Worm (Caenorhabditis elegans) whole organism, midembryonic: ENCODE data around the gene nhr-110.

ENCODE experiments used
- T22C8.4 ChIP-seq: fragments of 200-800 bp; sonication (Bioruptor generic); IDR thresholded peaks from 2 replicates; pipeline ENCODE4 v1.3.6; 2022; ENCODE audit warnings: missing genetic modification characterization, missing compliant biosample characterization
- cog-1 ChIP-seq: sonication (generic microtip); optimal IDR thresholded peaks from 2 replicates; lab custom pipeline; 2016; ENCODE audit warnings: missing genetic modification characterization, missing compliant biosample characterization
- flt-1 ChIP-seq: fragments of 200-800 bp; sonication (Bioruptor generic); IDR thresholded peaks from 2 replicates; pipeline ENCODE4 v1.3.6; 2022; ENCODE audit warnings: missing genetic modification characterization, missing compliant biosample characterization
- klf-2 ChIP-seq: fragments of 200-800 bp; sonication (Bioruptor generic); conservative IDR thresholded peaks from 2 replicates; pipeline ENCODE4 v1.3.6; 2022; ENCODE audit warnings: missing genetic modification reagents, missing genetic modification characterization, missing compliant biosample characterization
- med-1 ChIP-seq: sonication (generic microtip); optimal IDR thresholded peaks from 2 replicates; lab custom pipeline; 2017; ENCODE audit warnings: missing genetic modification characterization, mild to moderate bottlenecking, missing compliant biosample characterization, antibody characterized with exemption, missing genetic modification reagents; ENCODE audit not compliant: insufficient read depth
- ref-1 ChIP-seq: fragments of 200-800 bp; sonication (Bioruptor generic); conservative IDR thresholded peaks from 2 replicates; pipeline ENCODE4 v1.3.6; 2022; ENCODE audit warnings: missing genetic modification reagents, missing genetic modification characterization, missing compliant biosample characterization
- tab-1 ChIP-seq: fragments of 200-800 bp; sonication (Bioruptor generic); IDR thresholded peaks from 2 replicates; pipeline ENCODE4 v1.3.6; 2022; ENCODE audit warnings: missing genetic modification characterization, missing compliant biosample characterization
- ztf-23 ChIP-seq: fragments of 200-800 bp; sonication (Bioruptor generic); IDR thresholded peaks from 2 replicates; pipeline ENCODE4 v1.3.6; 2022; ENCODE audit warnings: missing genetic modification reagents, missing genetic modification characterization, missing compliant biosample characterization
- ztf-29 ChIP-seq: fragments of 200-800 bp; sonication (Bioruptor generic); IDR thresholded peaks from 2 replicates; pipeline ENCODE4 v1.3.6; 2022; ENCODE audit warnings: missing genetic modification reagents, missing genetic modification characterization, missing compliant biosample characterization

The nhr-110 gene

ce11 chrV:1620537-1620936, 3.7 kb downstream of the nhr-110 start:
- TF ChIP-seq ztf-29 (no peak), med-1 (no peak), cog-1 (tag; lab: Kevin White, UChicago) (no peak), T22C8.4 (GFP tag; lab: Robert Waterston, UW) (no peak), ref-1 (no peak), flt-1 (GFP tag; lab: Robert Waterston, UW) (no peak), tab-1 (GFP tag; lab: Robert Waterston, UW) (no peak), klf-2 (GFP tag; lab: Robert Waterston, UW) (no peak), ztf-23 (GFP tag; lab: Robert Waterston, UW) (no peak)

- TF ChIP-seq ztf-29 = no peak
- no peak for TF ChIP-seq ref-1
- TF ChIP-seq T22C8.4 (GFP tag; lab: Robert Waterston, UW) = no peak
- TF ChIP-seq med-1 = no peak
- TF ChIP-seq flt-1 (GFP tag; lab: Robert Waterston, UW) = no peak
- no peak for TF ChIP-seq klf-2 (GFP tag; lab: Robert Waterston, UW)
- TF ChIP-seq ztf-23 (GFP tag; lab: Robert Waterston, UW) = no peak
- no peak for TF ChIP-seq cog-1 (tag; lab: Kevin White, UChicago)
Observed at ce11 chrV:1618760-1619159, 5.5 kb downstream of the nhr-110 start, which contains the start of gene nhr-179. Gene nhr-179 (minus strand): TSS chrV:1618860.

- TF ChIP-seq tab-1 (GFP tag; lab: Robert Waterston, UW) = no peak
- TF ChIP-seq klf-2 (GFP tag; lab: Robert Waterston, UW) = no peak
- no peak for TF ChIP-seq ref-1
- no peak for TF ChIP-seq ztf-23 (GFP tag; lab: Robert Waterston, UW)
Observed at ce11 chrV:1614726-1615125, 9.5 kb downstream of the nhr-110 start, which contains the start of gene srbc-41. Gene srbc-41 (minus strand): TSS chrV:1614826.

- TF ChIP-seq cog-1 (tag; lab: Kevin White, UChicago) (no peak), ztf-29 (no peak), tab-1 (GFP tag; lab: Robert Waterston, UW) (no peak), med-1 (no peak), klf-2 (GFP tag; lab: Robert Waterston, UW) (no peak), T22C8.4 (GFP tag; lab: Robert Waterston, UW) (no peak), flt-1 (GFP tag; lab: Robert Waterston, UW) (no peak), ref-1 (no peak), ztf-23 (GFP tag; lab: Robert Waterston, UW) (no peak)
Observed at ce11 chrV:1611570-1611969, 12.7 kb downstream of the nhr-110 start.

- no peak for TF ChIP-seq ztf-29
- TF ChIP-seq ztf-23 (GFP tag; lab: Robert Waterston, UW) = no peak
- no peak for TF ChIP-seq tab-1 (GFP tag; lab: Robert Waterston, UW)
- no peak for TF ChIP-seq ref-1
- TF ChIP-seq flt-1 (GFP tag; lab: Robert Waterston, UW) = no peak
- TF ChIP-seq med-1 = no peak
- no peak for TF ChIP-seq cog-1 (tag; lab: Kevin White, UChicago)
- TF ChIP-seq T22C8.4 (GFP tag; lab: Robert Waterston, UW) = no peak
- TF ChIP-seq klf-2 (GFP tag; lab: Robert Waterston, UW) = no peak
Observed at ce11 chrV:1610097-1610496, 14.1 kb downstream of the nhr-110 start, which contains the start of gene nhr-177. Gene nhr-177 (plus strand): TSS chrV:1610263.

ce11 chrV:1607790-1608189, 16.4 kb downstream of the nhr-110 start, which contains the start of gene nhr-178:
Gene nhr-178 (minus strand): TSS chrV:1607953.
- TF ChIP-seq tab-1 (GFP tag; lab: Robert Waterston, UW) (no peak), cog-1 (tag; lab: Kevin White, UChicago) (no peak), ztf-23 (GFP tag; lab: Robert Waterston, UW) (no peak), klf-2 (GFP tag; lab: Robert Waterston, UW) (no peak), ref-1 (no peak), T22C8.4 (GFP tag; lab: Robert Waterston, UW) (no peak), flt-1 (GFP tag; lab: Robert Waterston, UW) (no peak), med-1 (no peak), ztf-29 (no peak)

ce11 chrV:1600561-1601088, 23.6 kb downstream of the nhr-110 start, which contains the start of gene F16B4.2:
Gene F16B4.2 (plus strand): TSS chrV:1601038.
- TF ChIP-seq klf-2 (GFP tag; lab: Robert Waterston, UW) (no peak), ref-1 (no peak), tab-1 (GFP tag; lab: Robert Waterston, UW) (no peak), ztf-29 (no peak), ztf-23 (GFP tag; lab: Robert Waterston, UW) (no peak), cog-1 (tag; lab: Kevin White, UChicago) (no peak), flt-1 (GFP tag; lab: Robert Waterston, UW) (no peak), T22C8.4 (GFP tag; lab: Robert Waterston, UW) (no peak), med-1 (no peak)

- no peak for TF ChIP-seq ztf-29
- no peak for TF ChIP-seq T22C8.4 (GFP tag; lab: Robert Waterston, UW)
- TF ChIP-seq ref-1 = no peak
- TF ChIP-seq flt-1 (GFP tag; lab: Robert Waterston, UW) = no peak
- no peak for TF ChIP-seq med-1
- no peak for TF ChIP-seq tab-1 (GFP tag; lab: Robert Waterston, UW)
- TF ChIP-seq cog-1 (tag; lab: Kevin White, UChicago) = no peak
- no peak for TF ChIP-seq ztf-23 (GFP tag; lab: Robert Waterston, UW)
- no peak for TF ChIP-seq klf-2 (GFP tag; lab: Robert Waterston, UW)
Observed at ce11 chrV:1594554-1595092, 29.6 kb downstream of the nhr-110 start.

ce11 chrV:1593799-1594420, 30.3 kb downstream of the nhr-110 start, which contains the start of gene F16B4.4:
Gene F16B4.4 (plus strand): TSS chrV:1594019.
- TF ChIP-seq flt-1 (GFP tag; lab: Robert Waterston, UW) (no peak), med-1 (no peak), tab-1 (GFP tag; lab: Robert Waterston, UW) (no peak), ztf-23 (GFP tag; lab: Robert Waterston, UW) (no peak), klf-2 (GFP tag; lab: Robert Waterston, UW) (no peak), T22C8.4 (GFP tag; lab: Robert Waterston, UW) (no peak), ztf-29 (no peak), ref-1 (no peak), cog-1 (tag; lab: Kevin White, UChicago) (no peak)
